Fruit fly (Drosophila melanogaster) whole organism, embryonic: ENCODE data around the gene CG42671.
A peak's percentile ranks its signal among the peaks of the same experiment; 100 is the strongest.

ENCODE experiments used
- Bdp1 ChIP-seq: fragments of 200-800 bp; sonication (Bioruptor generic); optimal IDR thresholded peaks from 3 replicates; lab custom pipeline; 2016; ENCODE audit warnings: missing biosample characterization, missing genetic modification characterization
- CG1024 ChIP-seq: fragments of 200-800 bp; sonication (Bioruptor generic); IDR thresholded peaks from 2 replicates; pipeline ENCODE4 v1.3.6; 2022; ENCODE audit warnings: missing biosample characterization, missing genetic modification characterization
- CG11456 ChIP-seq: fragments of 200-800 bp; sonication (Bioruptor generic); IDR thresholded peaks from 3 replicates; pipeline ENCODE4 v1.3.6; 2022; ENCODE audit warnings: missing biosample characterization, missing genetic modification characterization
- CG11695 ChIP-seq: fragments of 200-800 bp; sonication (Bioruptor generic); IDR thresholded peaks from 3 replicates; pipeline ENCODE4 v1.3.6; 2022; ENCODE audit warnings: missing biosample characterization, missing genetic modification characterization
- CG12104 ChIP-seq: fragments of 200-800 bp; sonication (Bioruptor generic); optimal IDR thresholded peaks from 3 replicates; lab custom pipeline; 2016; ENCODE audit warnings: missing biosample characterization, missing genetic modification characterization
- CG12769 ChIP-seq: fragments of 200-800 bp; sonication (Bioruptor generic); optimal IDR thresholded peaks from 2 replicates; lab custom pipeline; 2019; ENCODE audit warnings: missing biosample characterization, mild to moderate bottlenecking, missing genetic modification characterization, moderate library complexity
- CG1647 ChIP-seq: fragments of 200-800 bp; sonication (Bioruptor generic); optimal IDR thresholded peaks from 3 replicates; lab custom pipeline; 2016; ENCODE audit warnings: missing biosample characterization, missing genetic modification characterization
- CG16815 ChIP-seq: fragments of 200-800 bp; sonication (Bioruptor generic); optimal IDR thresholded peaks from 3 replicates; lab custom pipeline; 2017; ENCODE audit warnings: missing biosample characterization, mild to moderate bottlenecking, missing genetic modification characterization
- CG18262 ChIP-seq: fragments of 200-800 bp; optimal IDR thresholded peaks from 3 replicates; lab custom pipeline; 2019; ENCODE audit warnings: missing biosample characterization, mild to moderate bottlenecking, missing genetic modification characterization, moderate library complexity
- CG18619 ChIP-seq: fragments of 200-800 bp; sonication (Bioruptor generic); optimal IDR thresholded peaks from 3 replicates; lab custom pipeline; 2017; ENCODE audit warnings: missing biosample characterization, mild to moderate bottlenecking, missing genetic modification characterization
- CG30431 ChIP-seq: fragments of 200-800 bp; sonication (Bioruptor generic); optimal IDR thresholded peaks from 2 replicates; lab custom pipeline; 2017; ENCODE audit warnings: missing biosample characterization, missing genetic modification characterization
- CG31365 ChIP-seq: fragments of 200-800 bp; sonication (Bioruptor generic); optimal IDR thresholded peaks from 2 replicates; lab custom pipeline; 2018; ENCODE audit warnings: missing biosample characterization, mild to moderate bottlenecking, missing genetic modification characterization
- CG31388 ChIP-seq: fragments of 200-800 bp; sonication (Bioruptor generic); optimal IDR thresholded peaks from 2 replicates; lab custom pipeline; 2016; ENCODE audit warnings: missing biosample characterization, missing genetic modification characterization
- CG32772 ChIP-seq: fragments of 200-800 bp; sonication (Bioruptor generic); IDR thresholded peaks from 2 replicates; pipeline ENCODE4 v1.3.6; 2022; ENCODE audit warnings: missing biosample characterization, missing genetic modification characterization
- CG3407 ChIP-seq: fragments of 200-800 bp; sonication (Bioruptor generic); optimal IDR thresholded peaks from 2 replicates; lab custom pipeline; 2018; ENCODE audit warnings: missing biosample characterization, mild to moderate bottlenecking, missing genetic modification characterization
- CG7271 ChIP-seq: fragments of 200-800 bp; sonication (Bioruptor generic); optimal IDR thresholded peaks from 2 replicates; lab custom pipeline; 2018; ENCODE audit warnings: missing biosample characterization, mild to moderate bottlenecking, missing genetic modification characterization, moderate library complexity
- CG8281 ChIP-seq: fragments of 200-800 bp; sonication (Bioruptor generic); optimal IDR thresholded peaks from 2 replicates; lab custom pipeline; 2018; ENCODE audit warnings: missing biosample characterization, mild to moderate bottlenecking, missing genetic modification characterization, moderate library complexity
- CkIIα-i1 ChIP-seq: fragments of 200-800 bp; sonication (Bioruptor generic); IDR thresholded peaks from 2 replicates; pipeline ENCODE4 v1.3.6; 2022; ENCODE audit warnings: missing biosample characterization, missing genetic modification characterization
- Dek ChIP-seq: fragments of 200-800 bp; sonication (Bioruptor generic); optimal IDR thresholded peaks from 3 replicates; lab custom pipeline; 2019; ENCODE audit warnings: missing biosample characterization, mild to moderate bottlenecking, missing genetic modification characterization, moderate library complexity
- Dip3 ChIP-seq: fragments of 200-800 bp; sonication (Bioruptor generic); optimal IDR thresholded peaks from 3 replicates; lab custom pipeline; 2016; ENCODE audit warnings: missing biosample characterization, missing genetic modification characterization
- Gug ChIP-seq: fragments of 200-800 bp; sonication (Bioruptor generic); IDR thresholded peaks from 4 replicates; pipeline ENCODE4 v1.3.6; 2022; ENCODE audit warnings: missing biosample characterization, missing genetic modification characterization
- HLH4C ChIP-seq: fragments of 200-800 bp; sonication (Bioruptor generic); IDR thresholded peaks from 3 replicates; pipeline ENCODE4 v1.3.6; 2022; ENCODE audit warnings: missing biosample characterization, missing genetic modification characterization; ENCODE audit not compliant: partially characterized antibody
- Hmr ChIP-seq: fragments of 200-800 bp; sonication (Bioruptor generic); optimal IDR thresholded peaks from 3 replicates; lab custom pipeline; 2017; ENCODE audit warnings: mild to moderate bottlenecking, missing biosample characterization, missing genetic modification reagents, missing genetic modification characterization
- Hmx ChIP-seq: fragments of 200-800 bp; sonication (Bioruptor generic); optimal IDR thresholded peaks from 2 replicates; lab custom pipeline; 2016; ENCODE audit warnings: missing biosample characterization, missing genetic modification characterization
- Hr39 ChIP-seq: fragments of >200 bp; optimal IDR thresholded peaks from 2 replicates; lab custom pipeline; 2017
- Jarid2 ChIP-seq: fragments of 200-800 bp; sonication (Bioruptor generic); optimal IDR thresholded peaks from 3 replicates; lab custom pipeline; 2017; ENCODE audit warnings: mild to moderate bottlenecking, missing biosample characterization, missing genetic modification reagents, missing genetic modification characterization
- MBD-R2 ChIP-seq: fragments of 200-800 bp; sonication (Bioruptor generic); IDR thresholded peaks from 2 replicates; pipeline ENCODE4 v1.3.6; 2022; ENCODE audit warnings: missing biosample characterization, missing genetic modification characterization
- NC2β ChIP-seq: fragments of 200-800 bp; sonication (Bioruptor generic); optimal IDR thresholded peaks from 2 replicates; lab custom pipeline; 2016; ENCODE audit warnings: missing biosample characterization, missing genetic modification characterization
- Poxn ChIP-seq: fragments of 200-800 bp; sonication (Bioruptor generic); IDR thresholded peaks from 2 replicates; pipeline ENCODE4 v1.3.6; 2022; ENCODE audit warnings: missing biosample characterization, missing genetic modification characterization
- Side ChIP-seq: fragments of 200-800 bp; sonication (Bioruptor generic); optimal IDR thresholded peaks from 2 replicates; lab custom pipeline; 2016; ENCODE audit warnings: missing biosample characterization, missing genetic modification characterization
- Sry-β ChIP-seq: fragments of 200-800 bp; sonication (Bioruptor generic); optimal IDR thresholded peaks from 2 replicates; lab custom pipeline; 2018; ENCODE audit warnings: missing biosample characterization, mild to moderate bottlenecking, missing genetic modification characterization, moderate library complexity
- Ssrp ChIP-seq: fragments of 200-800 bp; sonication (Bioruptor generic); optimal IDR thresholded peaks from 2 replicates; lab custom pipeline; 2018; ENCODE audit warnings: missing biosample characterization, mild to moderate bottlenecking, missing genetic modification characterization, moderate library complexity
- Taf1 ChIP-seq: fragments of 200-800 bp; sonication (Bioruptor generic); IDR thresholded peaks from 2 replicates; pipeline ENCODE4 v1.3.6; 2022; ENCODE audit warnings: missing biosample characterization, missing genetic modification characterization
- YL-1 ChIP-seq: fragments of 200-800 bp; sonication (Bioruptor generic); optimal IDR thresholded peaks from 3 replicates; lab custom pipeline; 2017; ENCODE audit warnings: missing biosample characterization, mild to moderate bottlenecking, missing genetic modification characterization
- caup ChIP-seq: fragments of 200-800 bp; sonication (Bioruptor generic); optimal IDR thresholded peaks from 3 replicates; lab custom pipeline; 2017; ENCODE audit warnings: missing biosample characterization, mild to moderate bottlenecking, missing genetic modification characterization, moderate library complexity; ENCODE audit not compliant: severe bottlenecking
- chm ChIP-seq: fragments of 200-800 bp; sonication (Bioruptor generic); IDR thresholded peaks from 2 replicates; pipeline ENCODE4 v1.3.6; 2022; ENCODE audit warnings: missing biosample characterization, missing genetic modification characterization
- dati ChIP-seq: fragments of 200-800 bp; sonication (Bioruptor generic); IDR thresholded peaks from 2 replicates; pipeline ENCODE4 v1.3.6; 2022; ENCODE audit warnings: missing biosample characterization, missing genetic modification characterization
- ewg ChIP-seq: fragments of 200-800 bp; sonication (Bioruptor generic); optimal IDR thresholded peaks from 3 replicates; lab custom pipeline; 2017; ENCODE audit warnings: mild to moderate bottlenecking, missing biosample characterization, missing genetic modification reagents, missing genetic modification characterization
- fd96Cb ChIP-seq: fragments of 200-800 bp; sonication (Bioruptor generic); optimal IDR thresholded peaks from 2 replicates; lab custom pipeline; 2018; ENCODE audit warnings: missing biosample characterization, mild to moderate bottlenecking, missing genetic modification characterization, moderate library complexity
- ham ChIP-seq: fragments of 200-800 bp; sonication (Bioruptor generic); IDR thresholded peaks from 2 replicates; pipeline ENCODE4 v1.3.6; 2022; ENCODE audit warnings: missing biosample characterization, missing genetic modification characterization
- jing ChIP-seq: fragments of 200-800 bp; sonication (Bioruptor generic); optimal IDR thresholded peaks from 2 replicates; lab custom pipeline; 2018; ENCODE audit warnings: missing biosample characterization, mild to moderate bottlenecking, missing genetic modification characterization
- luna ChIP-seq: fragments of 200-800 bp; sonication (Bioruptor generic); optimal IDR thresholded peaks from 2 replicates; lab custom pipeline; 2016; ENCODE audit warnings: missing biosample characterization, missing genetic modification characterization
- ranshi ChIP-seq: fragments of 200-800 bp; sonication (Bioruptor generic); IDR thresholded peaks from 2 replicates; pipeline ENCODE4 v1.3.6; 2022; ENCODE audit warnings: missing biosample characterization, missing genetic modification characterization
- rib ChIP-seq: fragments of 200-800 bp; sonication (Bioruptor generic); IDR thresholded peaks from 2 replicates; pipeline ENCODE4 v1.3.6; 2022; ENCODE audit warnings: missing biosample characterization, missing genetic modification characterization
- sima ChIP-seq: fragments of 200-800 bp; sonication (Bioruptor generic); optimal IDR thresholded peaks from 2 replicates; lab custom pipeline; 2016; ENCODE audit warnings: missing biosample characterization, missing genetic modification characterization
- so ChIP-seq: fragments of 200-800 bp; sonication (Bioruptor generic); IDR thresholded peaks from 3 replicates; pipeline ENCODE4 v1.3.6; 2022; ENCODE audit warnings: missing biosample characterization, missing genetic modification characterization
- tin ChIP-seq: fragments of 200-800 bp; sonication (Bioruptor generic); optimal IDR thresholded peaks from 3 replicates; lab custom pipeline; 2016; ENCODE audit warnings: missing biosample characterization, missing genetic modification characterization
- wdn ChIP-seq: fragments of 200-800 bp; sonication (Bioruptor generic); IDR thresholded peaks from 2 replicates; pipeline ENCODE4 v1.3.6; 2022; ENCODE audit warnings: missing biosample characterization, missing genetic modification characterization
- z ChIP-seq: fragments of 200-800 bp; sonication (Bioruptor generic); IDR thresholded peaks from 3 replicates; pipeline ENCODE4 v1.3.6; 2022; ENCODE audit warnings: missing biosample characterization, missing genetic modification characterization
- zen2 ChIP-seq: fragments of 200-800 bp; sonication (Bioruptor generic); IDR thresholded peaks from 3 replicates; pipeline ENCODE4 v1.3.6; 2022; ENCODE audit warnings: missing biosample characterization, missing genetic modification characterization; ENCODE audit not compliant: partially characterized antibody

CG42671 gene

dm6 chr3L:11169299-11170181, 44.8 kb upstream of the CG42671 start, which contains the start of the genes wls and Adck5 (continued):
- TF ChIP-seq MBD-R2 (GFP tag; lab: Robert Waterston, UW): peak; percentile 76
- TF ChIP-seq CG11695 (GFP tag; lab: Robert Waterston, UW): no peak
- no peak for TF ChIP-seq CG31388 (GFP tag; lab: Kevin White, UChicago)
- no peak for TF ChIP-seq HLH4C (GFP tag; lab: Robert Waterston, UW)
- TF ChIP-seq Poxn (GFP tag; lab: Robert Waterston, UW): no peak
- TF ChIP-seq CkIIα-i1 (GFP tag; lab: Robert Waterston, UW): no peak
- peak; percentile 41 for TF ChIP-seq YL-1
- peak; percentile 11 for TF ChIP-seq CG3407 (GFP tag; lab: Kevin White, UChicago)
- no peak for TF ChIP-seq Hr39 (lab: Kevin White, UChicago)
- peak; percentile 83 for TF ChIP-seq caup (GFP tag; lab: Kevin White, UChicago)
- TF ChIP-seq CG31365 (tag; lab: Kevin White, UChicago): no peak
- no peak; the same call in 1 of the 2 replicates for TF ChIP-seq ranshi (GFP tag; lab: Robert Waterston, UW)
- TF ChIP-seq CG11456 (GFP tag; lab: Robert Waterston, UW): peak; percentile 43; the same call in 1 of the 3 replicates
- TF ChIP-seq CG12769: no peak
- TF ChIP-seq wdn (GFP tag; lab: Robert Waterston, UW): 0 out of 2 replicates have a peak, but pooled peaks have one; percentile 13
- no peak for TF ChIP-seq rib
- no peak for TF ChIP-seq Jarid2 (GFP tag; lab: Kevin White, UChicago)
- no peak for TF ChIP-seq jing (GFP tag; lab: Kevin White, UChicago)
- TF ChIP-seq Hmx: no peak
- TF ChIP-seq CG12104 (GFP tag; lab: Kevin White, UChicago): peak; percentile 9
- TF ChIP-seq CG8281 (tag; lab: Kevin White, UChicago): peak; percentile 15
- no peak for TF ChIP-seq Dek (tag; lab: Kevin White, UChicago)
- TF ChIP-seq Side (GFP tag; lab: Kevin White, UChicago): peak; percentile 70
- no peak for TF ChIP-seq Gug
- no peak for TF ChIP-seq Taf1 (GFP tag; lab: Robert Waterston, UW)
- no peak for TF ChIP-seq Sry-β (GFP tag; lab: Kevin White, UChicago)
- no peak for TF ChIP-seq dati
- peak; percentile 12 for TF ChIP-seq ewg (GFP tag; lab: Kevin White, UChicago)
- peak; percentile 20 for TF ChIP-seq CG30431
- no peak for TF ChIP-seq Bdp1 (GFP tag; lab: Kevin White, UChicago)
- no peak for TF ChIP-seq CG18262 (tag; lab: Kevin White, UChicago)
- no peak; the same call in 1 of the 2 replicates for TF ChIP-seq CG1024 (GFP tag; lab: Robert Waterston, UW)
- no peak for TF ChIP-seq tin (GFP tag; lab: Kevin White, UChicago)
- peak; percentile 12 for TF ChIP-seq Dip3 (GFP tag; lab: Kevin White, UChicago)
- no peak for TF ChIP-seq z (GFP tag; lab: Robert Waterston, UW)
- no peak for TF ChIP-seq ham (GFP tag; lab: Robert Waterston, UW)
- peak; percentile 41; the same call in 2 of the 3 replicates for TF ChIP-seq zen2 (GFP tag; lab: Robert Waterston, UW)
- TF ChIP-seq chm (GFP tag; lab: Robert Waterston, UW): peak; percentile 17; the same call in 1 of the 2 replicates
- peak; percentile 81 for TF ChIP-seq Hmr (GFP tag; lab: Kevin White, UChicago)
- no peak for TF ChIP-seq fd96Cb (tag; lab: Kevin White, UChicago)
- no peak for TF ChIP-seq CG1647 (GFP tag; lab: Kevin White, UChicago)
- TF ChIP-seq sima: no peak
- TF ChIP-seq luna (GFP tag; lab: Kevin White, UChicago): no peak
- TF ChIP-seq CG16815 (GFP tag; lab: Kevin White, UChicago): no peak
- TF ChIP-seq CG18619: peak; percentile 27
- TF ChIP-seq so (GFP tag; lab: Robert Waterston, UW): peak; percentile 58; the same call in 1 of the 3 replicates
- TF ChIP-seq CG7271 (tag; lab: Kevin White, UChicago): peak; percentile 50
- peak; percentile 6 for TF ChIP-seq Ssrp (tag; lab: Kevin White, UChicago)
- TF ChIP-seq NC2β (GFP tag; lab: Kevin White, UChicago): peak; percentile 26
- no peak for TF ChIP-seq CG32772 (GFP tag; lab: Robert Waterston, UW)
